Fruit fly (Drosophila melanogaster) whole organism, embryonic: ENCODE data around the gene CG7991.

Experiments
- Antp ChIP-seq: fragments of 200-800 bp; sonication (Bioruptor generic); optimal IDR thresholded peaks from 3 replicates; lab custom pipeline; 2016; ENCODE audit warnings: missing biosample characterization, missing genetic modification characterization
- CG10543 ChIP-seq: fragments of 200-800 bp; sonication (Bioruptor generic); optimal IDR thresholded peaks from 3 replicates; lab custom pipeline; 2017; ENCODE audit warnings: missing biosample characterization, mild to moderate bottlenecking, missing genetic modification characterization, moderate library complexity
- CG12219 ChIP-seq: fragments of 200-800 bp; sonication (Bioruptor generic); optimal IDR thresholded peaks from 3 replicates; lab custom pipeline; 2018; ENCODE audit warnings: missing biosample characterization, mild to moderate bottlenecking, missing genetic modification characterization
- CG13775 ChIP-seq: fragments of 200-800 bp; sonication (Bioruptor generic); optimal IDR thresholded peaks from 3 replicates; lab custom pipeline; 2017; ENCODE audit warnings: missing biosample characterization, mild to moderate bottlenecking, missing genetic modification characterization
- CG15479 ChIP-seq: fragments of 200-800 bp; sonication (Bioruptor generic); optimal IDR thresholded peaks from 3 replicates; lab custom pipeline; 2019; ENCODE audit warnings: missing biosample characterization, mild to moderate bottlenecking, missing genetic modification characterization, moderate library complexity
- CG18599 ChIP-seq: fragments of 200-800 bp; sonication (Bioruptor generic); optimal IDR thresholded peaks from 3 replicates; lab custom pipeline; 2017; ENCODE audit warnings: missing biosample characterization, missing genetic modification characterization, mild to moderate bottlenecking, moderate library complexity, missing genetic modification reagents
- CG2129 ChIP-seq: fragments of 200-800 bp; sonication (Bioruptor generic); IDR thresholded peaks from 2 replicates; pipeline ENCODE4 v1.3.6; 2022; ENCODE audit warnings: missing biosample characterization, missing genetic modification characterization; ENCODE audit not compliant: partially characterized antibody
- CG2678 ChIP-seq: fragments of 200-800 bp; sonication (Bioruptor generic); optimal IDR thresholded peaks from 3 replicates; lab custom pipeline; 2019; ENCODE audit warnings: missing biosample characterization, mild to moderate bottlenecking, missing genetic modification characterization, moderate library complexity
- CG2712 ChIP-seq: fragments of 200-800 bp; optimal IDR thresholded peaks from 3 replicates; lab custom pipeline; 2019; ENCODE audit warnings: missing biosample characterization, mild to moderate bottlenecking, missing genetic modification characterization, moderate library complexity
- CG2889 ChIP-seq: fragments of 200-800 bp; sonication (Bioruptor generic); IDR thresholded peaks from 3 replicates; pipeline ENCODE4 v1.3.6; 2022; ENCODE audit warnings: missing biosample characterization, missing genetic modification characterization
- CG31388 ChIP-seq: fragments of 200-800 bp; sonication (Bioruptor generic); optimal IDR thresholded peaks from 2 replicates; lab custom pipeline; 2016; ENCODE audit warnings: missing biosample characterization, missing genetic modification characterization
- CG31441 ChIP-seq: fragments of 200-800 bp; sonication (Bioruptor generic); IDR thresholded peaks from 2 replicates; pipeline ENCODE4 v1.3.6; 2022; ENCODE audit warnings: missing biosample characterization, missing genetic modification characterization
- CG3407 ChIP-seq: fragments of 200-800 bp; sonication (Bioruptor generic); optimal IDR thresholded peaks from 2 replicates; lab custom pipeline; 2018; ENCODE audit warnings: missing biosample characterization, mild to moderate bottlenecking, missing genetic modification characterization
- CG4730 ChIP-seq: fragments of 200-800 bp; sonication (Bioruptor generic); IDR thresholded peaks from 2 replicates; pipeline ENCODE4 v1.3.6; 2022; ENCODE audit warnings: missing biosample characterization, missing genetic modification characterization
- CG7556 ChIP-seq: fragments of 200-800 bp; sonication (Bioruptor generic); optimal IDR thresholded peaks from 2 replicates; lab custom pipeline; 2017; ENCODE audit warnings: missing biosample characterization, mild to moderate bottlenecking, missing genetic modification characterization
- CG8281 ChIP-seq: fragments of 200-800 bp; sonication (Bioruptor generic); optimal IDR thresholded peaks from 2 replicates; lab custom pipeline; 2018; ENCODE audit warnings: missing biosample characterization, mild to moderate bottlenecking, missing genetic modification characterization, moderate library complexity
- CG8290 ChIP-seq, 3 experiments: fragments of 200-800 bp; sonication (Bioruptor generic); optimal IDR thresholded peaks; 2 replicates each; lab custom pipeline; 2016 to 2019; ENCODE audit warnings: missing biosample characterization in 3 of 3, missing genetic modification characterization in 3 of 3, mild to moderate bottlenecking in 2 of 3, moderate library complexity in 1 of 3
- Elba2 ChIP-seq: fragments of 200-800 bp; sonication (Bioruptor generic); optimal IDR thresholded peaks from 3 replicates; lab custom pipeline; 2016; ENCODE audit warnings: missing biosample characterization, missing genetic modification characterization
- Neu2 ChIP-seq: fragments of 200-800 bp; sonication (Bioruptor generic); optimal IDR thresholded peaks from 3 replicates; lab custom pipeline; 2016; ENCODE audit warnings: missing biosample characterization, missing genetic modification characterization, borderline replicate concordance
- NfI ChIP-seq: fragments of 200-800 bp; sonication (Bioruptor generic); optimal IDR thresholded peaks from 3 replicates; lab custom pipeline; 2018; ENCODE audit warnings: missing biosample characterization, mild to moderate bottlenecking, missing genetic modification characterization, moderate library complexity
- Oli ChIP-seq: fragments of 200-800 bp; sonication (Bioruptor generic); optimal IDR thresholded peaks from 2 replicates; lab custom pipeline; 2018; ENCODE audit warnings: missing biosample characterization, mild to moderate bottlenecking, missing genetic modification characterization, moderate library complexity
- Pdp1 ChIP-seq, 2 experiments: fragments of 200-800 bp; sonication (Bioruptor generic); optimal IDR thresholded peaks; 3 replicates each; lab custom pipeline; 2016; ENCODE audit warnings: missing biosample characterization in 2 of 2, missing genetic modification characterization in 2 of 2, mild to moderate bottlenecking in 1 of 2, moderate library complexity in 1 of 2
- Sin3A ChIP-seq: fragments of >200 bp; optimal IDR thresholded peaks from 2 replicates; lab custom pipeline; 2018
- cg ChIP-seq: fragments of 200-800 bp; sonication (Bioruptor generic); optimal IDR thresholded peaks from 3 replicates; lab custom pipeline; 2019; ENCODE audit warnings: missing biosample characterization, mild to moderate bottlenecking, missing genetic modification characterization, moderate library complexity
- corto ChIP-seq: fragments of 200-800 bp; sonication (Bioruptor generic); optimal IDR thresholded peaks from 2 replicates; lab custom pipeline; 2016; ENCODE audit warnings: missing biosample characterization, mild to moderate bottlenecking, missing genetic modification characterization, moderate library complexity
- cwo ChIP-seq: fragments of 200-800 bp; sonication (Bioruptor generic); optimal IDR thresholded peaks from 3 replicates; lab custom pipeline; 2017; ENCODE audit warnings: missing biosample characterization, missing genetic modification characterization, mild to moderate bottlenecking, moderate library complexity, missing genetic modification reagents
- dimm ChIP-seq: fragments of 200-800 bp; sonication (Bioruptor generic); IDR thresholded peaks from 2 replicates; pipeline ENCODE4 v1.3.6; 2022; ENCODE audit warnings: missing biosample characterization, missing genetic modification characterization
- dpn ChIP-seq, 2 experiments: fragments of 200-800 bp; sonication (Bioruptor generic); optimal IDR thresholded peaks; 3 replicates each; lab custom pipeline; 2016; ENCODE audit warnings: missing biosample characterization in 2 of 2, missing genetic modification characterization in 2 of 2
- esg ChIP-seq: fragments of 200-800 bp; sonication (Bioruptor generic); conservative IDR thresholded peaks from 2 replicates; pipeline ENCODE4 v1.3.6; 2022; ENCODE audit warnings: missing biosample characterization, missing genetic modification characterization
- fd102C ChIP-seq: fragments of 200-800 bp; sonication (Bioruptor generic); optimal IDR thresholded peaks from 2 replicates; lab custom pipeline; 2018; ENCODE audit warnings: missing biosample characterization, mild to moderate bottlenecking, missing genetic modification characterization, moderate library complexity
- grn ChIP-seq: fragments of 200-800 bp; sonication (Bioruptor generic); optimal IDR thresholded peaks from 3 replicates; lab custom pipeline; 2017; ENCODE audit warnings: missing biosample characterization, missing genetic modification characterization
- pho ChIP-seq: fragments of 200-800 bp; sonication (Bioruptor generic); optimal IDR thresholded peaks from 2 replicates; lab custom pipeline; 2016; ENCODE audit warnings: missing biosample characterization, missing genetic modification characterization
- sim ChIP-seq: fragments of 200-800 bp; sonication (Bioruptor generic); IDR thresholded peaks from 2 replicates; pipeline ENCODE4 v1.3.6; 2022; ENCODE audit warnings: missing biosample characterization, missing genetic modification characterization
- sr ChIP-seq: fragments of 200-800 bp; sonication (Bioruptor generic); IDR thresholded peaks from 3 replicates; pipeline ENCODE4 v1.3.6; 2022; ENCODE audit warnings: missing biosample characterization, missing genetic modification characterization
- usp ChIP-seq: fragments of >200 bp; optimal IDR thresholded peaks from 2 replicates; lab custom pipeline; 2017; ENCODE audit warnings: missing biosample characterization, missing genetic modification characterization
- vfl ChIP-seq: fragments of 200-800 bp; sonication (Bioruptor generic); optimal IDR thresholded peaks from 2 replicates; lab custom pipeline; 2016; ENCODE audit warnings: missing biosample characterization, missing genetic modification characterization

The CG7991 gene

DNA sequence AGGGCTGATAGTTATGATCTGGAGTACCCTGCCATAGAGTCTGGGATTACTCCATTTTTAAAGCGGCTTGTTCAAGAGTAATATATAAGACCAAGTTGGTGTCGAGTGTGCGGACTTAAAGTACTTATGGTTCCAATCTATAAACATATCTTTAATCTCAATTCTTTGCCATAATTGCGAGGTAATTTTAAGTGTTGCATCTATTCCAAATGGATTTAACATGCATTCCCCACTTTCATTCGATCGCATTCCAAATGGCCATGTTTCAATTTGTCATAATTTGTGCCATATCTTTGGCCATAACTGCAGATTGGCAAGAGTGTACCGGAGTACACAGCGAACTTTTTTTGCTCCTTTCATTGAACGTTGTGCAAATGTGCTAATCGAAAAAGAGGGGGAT, 36.7 kb downstream of the CG7991 start:
- no peak for TF ChIP-seq pho (GFP tag; lab: Kevin White, UChicago)
- no peak for TF ChIP-seq NfI (GFP tag; lab: Kevin White, UChicago)
- no peak for TF ChIP-seq vfl (GFP tag; lab: Kevin White, UChicago)
- no peak for TF ChIP-seq CG31388
- no peak for TF ChIP-seq esg (GFP tag; lab: Robert Waterston, UW)
- no peak for TF ChIP-seq CG13775 (GFP tag; lab: Kevin White, UChicago)
- TF ChIP-seq CG7556 (GFP tag; lab: Kevin White, UChicago): no peak
- TF ChIP-seq sr (GFP tag; lab: Robert Waterston, UW): no peak
- no peak for TF ChIP-seq CG10543 (GFP tag; lab: Kevin White, UChicago)
- no peak for TF ChIP-seq cg (GFP tag; lab: Kevin White, UChicago)

- TF ChIP-seq CG18599 (GFP tag; lab: Kevin White, UChicago) (no peak), usp (GFP tag; lab: Kevin White, UChicago) (no peak), CG8281 (tag; lab: Kevin White, UChicago) (no peak), Sin3A (lab: Kevin White, UChicago) (no peak), CG2129 (GFP tag; lab: Robert Waterston, UW) (no peak), CG8290 (GFP tag; optimal IDR thresholded peaks at IDR 0.05; lab: Kevin White, UChicago) (no peak), CG8290 (tag; optimal IDR thresholded peaks at IDR 0.05; lab: Kevin White, UChicago) (no peak), CG2712 (tag; lab: Kevin White, UChicago) (no peak), dpn (GFP tag; optimal IDR thresholded peaks at IDR 0.05; lab: Kevin White, UChicago) (no peak), CG12219 (GFP tag; lab: Kevin White, UChicago) (no peak), CG31441 (GFP tag; lab: Robert Waterston, UW) (no peak), corto (GFP tag; lab: Kevin White, UChicago) (no peak), Antp (GFP tag; lab: Kevin White, UChicago) (no peak), Neu2 (no peak)
- TF ChIP-seq, all 482 proteins: peak for 0
These were observed 48.5 kb downstream of the CG7991 start, which contains the start of gene CG18171 for dm6 chr3L:1723053-1723452. CG18171 (minus strand) TSS chr3L:1723153.

DNA sequence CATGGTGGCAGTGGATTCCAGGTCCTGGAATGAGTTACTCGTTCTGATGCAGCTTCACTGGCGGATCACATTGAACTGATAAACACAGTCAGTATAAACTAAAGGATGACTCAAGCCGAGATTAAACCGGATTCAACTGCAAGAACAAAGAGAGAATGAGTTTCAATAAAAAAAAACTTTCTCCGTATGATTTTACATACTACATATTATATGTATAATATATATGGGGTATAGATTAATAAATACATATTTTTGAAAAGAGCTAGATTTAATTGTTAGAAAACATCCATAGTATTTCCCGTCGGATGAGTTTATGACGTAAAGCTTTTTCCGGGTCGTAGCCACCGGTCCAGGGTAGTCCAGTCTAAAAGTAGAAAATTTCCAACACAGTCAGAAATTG, 49.6 kb downstream of the CG7991 start, which contains the start of gene CG12035:
Gene CG12035, plus strand, starts transcription at position 301 of the 400 bp plus-strand sequence.
- TF ChIP-seq fd102C: no peak

- no peak for TF ChIP-seq CG3407 (GFP tag; lab: Kevin White, UChicago)
- no peak for TF ChIP-seq CG4730
- no peak for TF ChIP-seq CG2889 (GFP tag; lab: Robert Waterston, UW)
- no peak for TF ChIP-seq sim (GFP tag; lab: Robert Waterston, UW)
- TF ChIP-seq dimm (GFP tag; lab: Robert Waterston, UW): no peak
- no peak for TF ChIP-seq Elba2 (GFP tag; lab: Kevin White, UChicago)
- no peak for TF ChIP-seq Oli
- TF ChIP-seq fd102C: no peak
- TF ChIP-seq Pdp1 (GFP tag; optimal IDR thresholded peaks at IDR 0.05; lab: Kevin White, UChicago): peak in 1 of 2 experiments; percentile 2
- TF ChIP-seq CG2678: no peak
- TF ChIP-seq grn (GFP tag; lab: Kevin White, UChicago): peak; percentile 20
- TF ChIP-seq cwo (GFP tag; lab: Kevin White, UChicago): peak; percentile 16
- TF ChIP-seq CG15479: peak; percentile 57
These were observed 52.2 kb downstream of the CG7991 start for dm6 chr3L:1726747-1727146.
